Fruit fly (Drosophila melanogaster) whole organism, prepupa: ENCODE measurements around the gene CG9254.

Experiments
- CG8319 ChIP-seq: fragments of 200-800 bp; sonication (Bioruptor generic); optimal IDR thresholded peaks from 3 replicates; lab custom pipeline; 2016; ENCODE audit warnings: missing biosample characterization, missing genetic modification characterization
- Sox15 ChIP-seq: fragments of 200-800 bp; sonication (Bioruptor generic); optimal IDR thresholded peaks from 3 replicates; lab custom pipeline; 2016; ENCODE audit warnings: missing biosample characterization, missing genetic modification characterization

- no peak for TF ChIP-seq CG8319 (GFP tag; lab: Kevin White, UChicago)
- TF ChIP-seq Sox15 (GFP tag; lab: Kevin White, UChicago), result no peak
Measured at dm6 chr2L:13570016-13570415, 27.0 kb downstream of the CG9254 start.
